Worm (Caenorhabditis elegans): ENCODE measurements around the gene srh-140.
"Not testable (repeated sequence)": the region's sequence is repeated elsewhere in the genome, so short reads cannot be mapped to it uniquely, and the experiment has no call there.

Gene srh-140

ce11 chrV:15735720-15736119 lies 13.7 kb downstream of the srh-140 start, which contains the start of gene str-27:
Gene str-27, minus strand, starts transcription at chrV:15735820.
- TF ChIP-seq B0019.2 (GFP tag; conservative IDR thresholded peaks at IDR 0.05) (no peak), snpc-1.1 (tag; optimal IDR thresholded peaks at IDR 0.05; ENCODE audit: insufficient read depth) (no peak), rcor-1 (GFP tag; IDR thresholded peaks at IDR 0.05) (no peak), die-1 (tag; optimal IDR thresholded peaks at IDR 0.05) (no peak), gei-17 (GFP tag; optimal IDR thresholded peaks at IDR 0.05) (no peak), tbx-9 (tag; optimal IDR thresholded peaks at IDR 0.05; ENCODE audit: borderline replicate concordance) (no peak), chd-7 (tag; optimal IDR thresholded peaks at IDR 0.05) (no peak), ceh-91 (GFP tag; IDR thresholded peaks at IDR 0.05) (no peak), akir-1 (GFP tag; optimal IDR thresholded peaks at IDR 0.05) (no peak), ets-4 (GFP tag; optimal IDR thresholded peaks at IDR 0.05) (no peak)

DNA sequence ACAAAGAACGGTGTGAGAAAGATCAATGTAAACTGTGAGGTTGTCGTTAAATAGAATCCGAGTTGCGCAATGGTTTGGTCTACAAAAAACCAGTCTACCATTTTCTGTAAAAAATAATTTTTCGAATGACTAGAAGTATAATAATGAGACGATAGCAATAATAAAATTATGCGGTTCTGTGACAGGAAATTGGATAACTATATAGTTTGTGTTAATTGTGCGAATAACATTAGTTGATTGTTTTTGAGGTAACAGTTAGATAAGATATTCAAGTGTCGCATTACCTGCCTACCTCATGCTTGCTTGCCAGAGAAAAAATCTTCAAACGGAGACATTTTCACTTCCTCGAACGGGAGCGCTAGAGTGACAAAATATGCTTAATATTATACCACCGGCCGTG lies 19.9 kb downstream of the srh-140 start, which contains the start of gene str-18:
Gene str-18 (minus strand): TSS at position 101 of the 400 bp plus-strand sequence.
- TF ChIP-seq lin-26 (GFP tag; IDR thresholded peaks at IDR 0.05): no peak
- no peak for TF ChIP-seq efl-1 (GFP tag; optimal IDR thresholded peaks at IDR 0.05)
- TF ChIP-seq dpl-1 (GFP tag; optimal IDR thresholded peaks at IDR 0.05): no peak
- no peak for TF ChIP-seq egl-18 (GFP tag; IDR thresholded peaks at IDR 0.05)
- no peak for TF ChIP-seq ceh-91 (GFP tag; IDR thresholded peaks at IDR 0.05)
- no peak for TF ChIP-seq hmg-1.2 (GFP tag; IDR thresholded peaks at IDR 0.05)
- TF ChIP-seq tbx-9 (tag; optimal IDR thresholded peaks at IDR 0.05; ENCODE audit: borderline replicate concordance): no peak
- TF ChIP-seq attf-3 (GFP tag; conservative IDR thresholded peaks at IDR 0.05): no peak

- not testable (repeated sequence) for TF ChIP-seq F23B12.7 (tag; optimal IDR thresholded peaks at IDR 0.05; ENCODE audit: insufficient read depth); cebp-1 (GFP tag; IDR thresholded peaks at IDR 0.05); cebp-1 (tag; optimal IDR thresholded peaks at IDR 0.05); B0019.2 (GFP tag; conservative IDR thresholded peaks at IDR 0.05)
Measured at ce11 chrV:15744366-15744765, 22.4 kb downstream of the srh-140 start, which contains the start of gene str-19. Gene str-19, minus strand, starts transcription at chrV:15744466.

DNA sequence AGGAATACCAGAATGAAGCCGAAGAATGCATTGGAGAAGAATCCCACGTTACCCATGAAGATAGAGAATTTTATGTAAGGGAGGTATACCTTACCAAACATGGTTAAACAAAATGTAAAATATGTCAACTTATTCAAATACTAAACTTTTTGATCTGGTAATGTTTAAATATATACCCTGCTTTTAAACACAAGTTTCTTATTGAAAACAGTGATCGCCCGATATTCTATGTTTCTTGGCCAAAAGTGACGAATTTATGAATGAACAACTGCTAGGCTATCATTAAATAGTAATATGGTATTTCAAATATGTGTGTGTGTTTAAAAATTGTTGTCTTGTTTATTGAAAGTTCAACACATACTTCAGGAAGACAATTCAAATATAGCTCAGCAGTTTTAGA lies 26.4 kb downstream of the srh-140 start, which contains the start of gene T23D5.8:
Gene T23D5.8 (minus strand): TSS at position 101 of the 400 bp plus-strand sequence.
- not testable (repeated sequence) for TF ChIP-seq sptf-2 (GFP tag; optimal IDR thresholded peaks at IDR 0.05); attf-3 (GFP tag; conservative IDR thresholded peaks at IDR 0.05); Y53G8AR.9 (GFP tag; conservative IDR thresholded peaks at IDR 0.05)

- TF ChIP-seq attf-3 (GFP tag; conservative IDR thresholded peaks at IDR 0.05): no peak
- TF ChIP-seq hmg-1.2 (GFP tag; IDR thresholded peaks at IDR 0.05): no peak
- no peak for TF ChIP-seq die-1 (tag; optimal IDR thresholded peaks at IDR 0.05)
- no peak for TF ChIP-seq snpc-1.1 (tag; optimal IDR thresholded peaks at IDR 0.05; ENCODE audit: insufficient read depth)
- TF ChIP-seq nhr-90 (tag; optimal IDR thresholded peaks at IDR 0.05): no peak
- no peak for TF ChIP-seq madf-3 (GFP tag; IDR thresholded peaks at IDR 0.05)
- no peak for TF ChIP-seq hmg-20 (GFP tag; IDR thresholded peaks at IDR 0.05)
- no peak for TF ChIP-seq ztf-26 (tag; optimal IDR thresholded peaks at IDR 0.05)
- TF ChIP-seq ceh-79 (tag; optimal IDR thresholded peaks at IDR 0.05): no peak
- TF ChIP-seq K11D2.4 (GFP tag; IDR thresholded peaks at IDR 0.05): no peak
- no peak for TF ChIP-seq mel-28 (tag; optimal IDR thresholded peaks at IDR 0.05; ENCODE audit: borderline replicate concordance)
Measured at ce11 chrV:15750130-15750529, 28.1 kb downstream of the srh-140 start, which contains the start of gene str-6. Gene str-6, minus strand, starts transcription at chrV:15750230.

ce11 chrV:15752049-15752448 lies 30.1 kb downstream of the srh-140 start, which contains the start of gene str-43:
Gene str-43, minus strand, starts transcription at chrV:15752149.
- TF ChIP-seq lir-1 (GFP tag; conservative IDR thresholded peaks at IDR 0.05) (no peak), snpc-3.4 (tag; optimal IDR thresholded peaks at IDR 0.05) (no peak), ztf-18 (tag; optimal IDR thresholded peaks at IDR 0.05) (no peak), pha-4 (tag; optimal IDR thresholded peaks at IDR 0.05) (no peak), F39B2.1 (GFP tag; IDR thresholded peaks at IDR 0.05) (no peak), lin-35 (GFP tag; optimal IDR thresholded peaks at IDR 0.05) (no peak), Y79H2A.3 (GFP tag; conservative IDR thresholded peaks at IDR 0.05) (no peak), F22D6.2 (tag; optimal IDR thresholded peaks at IDR 0.05) (no peak), ztf-3 (GFP tag; optimal IDR thresholded peaks at IDR 0.05) (no peak), zim-3 (tag; optimal IDR thresholded peaks at IDR 0.05) (no peak), sdz-38 (tag; optimal IDR thresholded peaks at IDR 0.05) (no peak), F49E8.2 (tag; optimal IDR thresholded peaks at IDR 0.05; ENCODE audit: insufficient read depth) (no peak)
